Worm (Caenorhabditis elegans) whole organism, L4 larva: ENCODE results near the gene nas-28.

ENCODE experiments used
- D1046.2 ChIP-seq: fragments of 200-800 bp; sonication (Bioruptor generic); IDR thresholded peaks from 2 replicates; pipeline ENCODE4 v1.3.6; 2022; ENCODE audit warnings: missing genetic modification characterization, missing compliant biosample characterization
- F26F4.8 ChIP-seq: fragments of 200-800 bp; sonication (Bioruptor generic); conservative IDR thresholded peaks from 2 replicates; pipeline ENCODE4 v1.3.6; 2022; ENCODE audit warnings: missing genetic modification characterization, missing compliant biosample characterization
- F44E2.7 ChIP-seq: fragments of 200-800 bp; sonication (Bioruptor generic); IDR thresholded peaks from 2 replicates; pipeline ENCODE4 v2.1.2; 2022; ENCODE audit warnings: missing genetic modification characterization, missing compliant biosample characterization
- T20F7.1 ChIP-seq: fragments of 200-800 bp; sonication (Bioruptor generic); optimal IDR thresholded peaks from 2 replicates; lab custom pipeline; 2018; ENCODE audit warnings: mild to moderate bottlenecking, missing genetic modification characterization, missing compliant biosample characterization
- Y105C5A.15 ChIP-seq: fragments of 200-800 bp; sonication (Bioruptor generic); IDR thresholded peaks from 2 replicates; pipeline ENCODE4 v1.3.6; 2022; ENCODE audit warnings: missing genetic modification characterization, missing compliant biosample characterization
- Y48G9A.11 ChIP-seq: fragments of 200-800 bp; sonication (Bioruptor generic); IDR thresholded peaks from 2 replicates; pipeline ENCODE4 v1.3.6; 2022; ENCODE audit warnings: missing genetic modification reagents, missing genetic modification characterization, missing compliant biosample characterization
- ama-1 ChIP-seq: fragments of 150-350 bp; optimal IDR thresholded peaks from 2 replicates; lab custom pipeline; 2014; ENCODE audit warnings: inconsistent platforms, mixed read lengths
- arid-1 ChIP-seq: fragments of 200-800 bp; sonication (Bioruptor generic); conservative IDR thresholded peaks from 2 replicates; pipeline ENCODE4 v1.3.6; 2022; ENCODE audit warnings: missing genetic modification reagents, missing genetic modification characterization, missing compliant biosample characterization
- attf-4 ChIP-seq: sonication (generic microtip); optimal IDR thresholded peaks from 3 replicates; lab custom pipeline; 2017; ENCODE audit warnings: missing biosample characterization, missing genetic modification characterization
- ceh-20 ChIP-seq: fragments of 200-800 bp; sonication (Bioruptor generic); IDR thresholded peaks from 2 replicates; pipeline ENCODE4 v1.3.6; 2022; ENCODE audit warnings: missing genetic modification reagents, missing genetic modification characterization, missing compliant biosample characterization
- ceh-28 ChIP-seq: fragments of 150-350 bp; optimal IDR thresholded peaks from 2 replicates; lab custom pipeline; 2014; ENCODE audit warnings: missing biosample characterization, missing genetic modification reagents, missing genetic modification characterization
- ceh-44 ChIP-seq: fragments of 200-800 bp; sonication (Bioruptor generic); IDR thresholded peaks from 2 replicates; pipeline ENCODE4 v1.3.6; 2022; ENCODE audit warnings: missing genetic modification reagents, missing genetic modification characterization, missing compliant biosample characterization
- ceh-82 ChIP-seq: sonication (generic microtip); optimal IDR thresholded peaks from 2 replicates; lab custom pipeline; 2017; ENCODE audit warnings: missing biosample characterization, missing genetic modification characterization
- ces-1 ChIP-seq: fragments of 150-350 bp; sonication (generic microtip); optimal IDR thresholded peaks from 4 replicates; lab custom pipeline; 2014; ENCODE audit warnings: missing biosample characterization, missing genetic modification reagents, missing genetic modification characterization
- dmd-9 ChIP-seq: fragments of 200-800 bp; sonication (Bioruptor generic); IDR thresholded peaks from 2 replicates; pipeline ENCODE4 v1.3.6; 2022; ENCODE audit warnings: missing genetic modification reagents, missing genetic modification characterization, missing compliant biosample characterization
- dpl-1 ChIP-seq: fragments of 150-350 bp; optimal IDR thresholded peaks from 2 replicates; lab custom pipeline; 2014; ENCODE audit warnings: missing biosample characterization, missing genetic modification reagents, missing genetic modification characterization
- dve-1 ChIP-seq: sonication (generic microtip); optimal IDR thresholded peaks from 2 replicates; lab custom pipeline; 2017; ENCODE audit warnings: antibody characterized with exemption, mild to moderate bottlenecking, missing genetic modification characterization, missing compliant biosample characterization; ENCODE audit not compliant: insufficient read depth
- egl-27 ChIP-seq: sonication (generic microtip); optimal IDR thresholded peaks from 3 replicates; lab custom pipeline; 2017; ENCODE audit warnings: missing biosample characterization, missing genetic modification reagents, missing genetic modification characterization
- egl-43 ChIP-seq: fragments of 200-800 bp; sonication (Bioruptor generic); IDR thresholded peaks from 2 replicates; pipeline ENCODE4 v1.3.6; 2022; ENCODE audit warnings: missing genetic modification reagents, missing genetic modification characterization, missing compliant biosample characterization
- fkh-10 ChIP-seq: fragments of 150-350 bp; optimal IDR thresholded peaks from 2 replicates; lab custom pipeline; 2014; ENCODE audit warnings: missing biosample characterization, missing genetic modification reagents, missing genetic modification characterization
- hif-1 ChIP-seq, 2 experiments: sonication (generic microtip); optimal IDR thresholded peaks; 2 replicates each; lab custom pipeline; 2016 to 2017; ENCODE audit warnings: missing compliant biosample characterization in 2 of 2, missing genetic modification characterization in 2 of 2, missing genetic modification reagents in 2 of 2, missing genotype in 2 of 2, mild to moderate bottlenecking in 1 of 2
- hlh-11 ChIP-seq: fragments of 200-800 bp; sonication (Bioruptor generic); optimal IDR thresholded peaks from 2 replicates; lab custom pipeline; 2018; ENCODE audit warnings: mild to moderate bottlenecking, missing genetic modification characterization, missing compliant biosample characterization
- jun-1 ChIP-seq: fragments of 150-350 bp; optimal IDR thresholded peaks from 2 replicates; lab custom pipeline; 2014; ENCODE audit warnings: missing biosample characterization, missing genetic modification reagents, missing genetic modification characterization
- lin-1 ChIP-seq: fragments of 200-800 bp; sonication (Bioruptor generic); IDR thresholded peaks from 2 replicates; pipeline ENCODE4 v1.3.6; 2022; ENCODE audit warnings: missing genetic modification reagents, missing genetic modification characterization, missing compliant biosample characterization
- lin-15B ChIP-seq: fragments of 150-350 bp; sonication (generic microtip); optimal IDR thresholded peaks from 3 replicates; lab custom pipeline; 2014; ENCODE audit warnings: missing biosample characterization, missing genetic modification characterization
- lin-29 ChIP-seq: fragments of 200-800 bp; sonication (Bioruptor generic); IDR thresholded peaks from 2 replicates; pipeline ENCODE4 v1.3.6; 2022; ENCODE audit warnings: missing genetic modification reagents, missing genetic modification characterization, missing compliant biosample characterization
- lin-38 ChIP-seq: fragments of 200-800 bp; sonication (Bioruptor generic); IDR thresholded peaks from 2 replicates; pipeline ENCODE4 v1.3.6; 2022; ENCODE audit warnings: missing genetic modification reagents, missing genetic modification characterization, missing compliant biosample characterization
- lin-39 ChIP-seq: fragments of 150-350 bp; optimal IDR thresholded peaks from 2 replicates; lab custom pipeline; 2014; ENCODE audit warnings: missing biosample characterization, missing genetic modification reagents, missing genetic modification characterization
- lir-3 ChIP-seq: sonication (generic microtip); optimal IDR thresholded peaks from 2 replicates; lab custom pipeline; 2016; ENCODE audit warnings: mild to moderate bottlenecking, missing genetic modification characterization, missing compliant biosample characterization
- madf-5 ChIP-seq, 2 experiments: fragments of 200-800 bp; sonication (Bioruptor generic); IDR thresholded peaks; 2 replicates each; pipeline ENCODE4 v1.3.6; 2022; ENCODE audit warnings: missing compliant biosample characterization in 2 of 2, missing genetic modification characterization in 2 of 2
- madf-9 ChIP-seq: fragments of 200-800 bp; sonication (Bioruptor generic); conservative IDR thresholded peaks from 2 replicates; pipeline ENCODE4 v1.3.6; 2022; ENCODE audit warnings: missing genetic modification reagents, missing genetic modification characterization, missing compliant biosample characterization
- mdl-1 ChIP-seq, 2 experiments: fragments of 150-350 bp in 1 of 2; sonication (generic microtip) in 1 of 2; optimal IDR thresholded peaks; 2 replicates each; lab custom pipeline; 2014 to 2017; ENCODE audit warnings: missing biosample characterization in 2 of 2, missing genetic modification characterization in 2 of 2
- mep-1 ChIP-seq: fragments of 150-350 bp; sonication (generic microtip); optimal IDR thresholded peaks from 3 replicates; lab custom pipeline; 2014; ENCODE audit warnings: missing biosample characterization, missing genetic modification characterization
- nhr-10 ChIP-seq: fragments of 150-350 bp; optimal IDR thresholded peaks from 2 replicates; lab custom pipeline; 2014; ENCODE audit warnings: missing biosample characterization, missing genetic modification characterization
- nhr-102 ChIP-seq: sonication (generic microtip); optimal IDR thresholded peaks from 2 replicates; lab custom pipeline; 2016; ENCODE audit warnings: mild to moderate bottlenecking, missing genetic modification characterization, moderate library complexity, missing compliant biosample characterization
- nhr-25 ChIP-seq: sonication (generic microtip); optimal IDR thresholded peaks from 2 replicates; lab custom pipeline; 2017; ENCODE audit warnings: missing genetic modification characterization, mild to moderate bottlenecking, missing compliant biosample characterization, antibody characterized with exemption, moderate library complexity, borderline replicate concordance; ENCODE audit not compliant: insufficient read depth
- nhr-41 ChIP-seq: fragments of 200-800 bp; sonication (Bioruptor generic); IDR thresholded peaks from 2 replicates; pipeline ENCODE4 v1.3.6; 2022; ENCODE audit warnings: missing genetic modification reagents, missing genetic modification characterization, missing compliant biosample characterization
- nhr-77 ChIP-seq: fragments of 150-350 bp; optimal IDR thresholded peaks from 2 replicates; lab custom pipeline; 2014; ENCODE audit warnings: missing biosample characterization, missing genetic modification characterization
- pha-4 ChIP-seq, 2 experiments: fragments of 150-350 bp in 1 of 2; fragments of 200-800 bp in 1 of 2; sonication (Bioruptor generic) in 1 of 2; IDR thresholded peaks in 1 of 2; optimal IDR thresholded peaks in 1 of 2; 2 replicates each; pipeline versions ENCODE4 v1.3.6 to Lab custom; 2014 to 2022; ENCODE audit warnings: missing genetic modification characterization in 2 of 2, missing genetic modification reagents in 2 of 2, missing biosample characterization in 1 of 2, missing compliant biosample characterization in 1 of 2
- php-3 ChIP-seq: fragments of 200-800 bp; sonication (Bioruptor generic); IDR thresholded peaks from 2 replicates; pipeline ENCODE4 v1.3.6; 2022; ENCODE audit warnings: missing genetic modification reagents, missing genetic modification characterization, missing compliant biosample characterization
- saeg-2 ChIP-seq: fragments of 200-800 bp; sonication (Bioruptor generic); IDR thresholded peaks from 2 replicates; pipeline ENCODE4 v1.3.6; 2022; ENCODE audit warnings: missing genetic modification reagents, missing genetic modification characterization, missing compliant biosample characterization
- set-16 ChIP-seq: fragments of 200-800 bp; sonication (Bioruptor generic); IDR thresholded peaks from 2 replicates; pipeline ENCODE4 v1.3.6; 2022; ENCODE audit warnings: missing genetic modification reagents, missing genetic modification characterization, missing compliant biosample characterization
- snpc-1.2 ChIP-seq: fragments of 200-800 bp; sonication (Bioruptor generic); IDR thresholded peaks from 2 replicates; pipeline ENCODE4 v1.3.6; 2022; ENCODE audit warnings: missing genetic modification reagents, missing genetic modification characterization, missing compliant biosample characterization
- snpc-4 ChIP-seq: fragments of 150-350 bp; optimal IDR thresholded peaks from 2 replicates; lab custom pipeline; 2014; ENCODE audit warnings: missing biosample characterization, missing genetic modification characterization
- tra-1 ChIP-seq: fragments of 200-800 bp; sonication (Bioruptor generic); IDR thresholded peaks from 2 replicates; pipeline ENCODE4 v1.3.6; 2022; ENCODE audit warnings: missing genetic modification reagents, missing genetic modification characterization, missing compliant biosample characterization
- unc-39 ChIP-seq: sonication (generic microtip); optimal IDR thresholded peaks from 2 replicates; lab custom pipeline; 2017; ENCODE audit warnings: missing biosample characterization, missing genetic modification characterization
- zag-1 ChIP-seq: fragments of 150-350 bp; optimal IDR thresholded peaks from 2 replicates; lab custom pipeline; 2014; ENCODE audit warnings: missing biosample characterization, missing genetic modification characterization
- zip-11 ChIP-seq: fragments of 200-800 bp; sonication (Bioruptor generic); IDR thresholded peaks from 2 replicates; pipeline ENCODE4 v1.3.6; 2022; ENCODE audit warnings: missing genetic modification characterization, missing compliant biosample characterization
- zip-2 ChIP-seq: fragments of 150-350 bp; optimal IDR thresholded peaks from 2 replicates; lab custom pipeline; 2014; ENCODE audit warnings: missing biosample characterization, missing genetic modification characterization
- ztf-11 ChIP-seq: fragments of 150-350 bp; optimal IDR thresholded peaks from 2 replicates; lab custom pipeline; 2014; ENCODE audit warnings: missing biosample characterization, missing genetic modification characterization

The nas-28 gene

DNA sequence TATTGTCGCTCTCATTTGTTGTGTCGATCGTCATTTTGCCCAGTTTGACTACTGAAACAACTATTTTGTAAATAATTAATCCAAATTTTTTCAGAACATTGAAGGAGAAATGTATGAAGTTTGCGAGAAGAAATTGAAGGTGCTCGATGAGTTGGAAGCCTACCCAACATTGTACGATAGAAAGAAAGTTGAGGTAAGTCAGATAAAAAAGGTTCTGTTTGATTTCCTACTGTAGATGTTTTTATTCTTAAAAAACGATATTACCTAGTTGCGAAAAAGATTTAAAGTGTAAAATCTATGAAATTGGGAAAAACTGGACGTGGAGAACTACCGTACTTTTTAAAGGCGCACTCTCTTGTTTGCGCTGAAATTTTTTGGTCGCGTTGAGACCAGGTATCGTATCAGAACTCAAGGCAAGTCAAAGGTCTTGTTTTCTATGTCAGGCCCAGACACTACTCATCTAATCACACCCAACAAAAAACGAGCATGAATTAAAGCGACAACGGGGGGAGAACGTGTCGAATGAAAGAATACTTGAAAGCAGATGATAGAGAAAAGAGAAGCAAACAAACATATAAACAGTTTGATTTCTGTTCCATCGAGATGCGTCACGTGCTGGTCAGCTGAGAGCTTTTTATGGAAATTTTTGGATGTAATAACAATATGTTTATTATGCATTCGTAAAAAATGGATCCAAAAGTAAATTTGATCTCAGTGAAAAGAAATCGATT, 14.4 kb downstream of the nas-28 start, which contains the start of gene efk-1 (continued):
- TF ChIP-seq pha-4 (GFP tag; IDR thresholded peaks at IDR 0.05; lab: Robert Waterston, UW) (no peak), pha-4 (tag; optimal IDR thresholded peaks at IDR 0.05; lab: Kevin White, UChicago) (no peak), nhr-102 (tag; lab: Kevin White, UChicago) (no peak), dve-1 (peak; percentile 82), arid-1 (GFP tag; lab: Robert Waterston, UW) (no peak), dmd-9 (GFP tag; lab: Robert Waterston, UW) (no peak), attf-4 (tag; lab: Kevin White, UChicago) (no peak), zip-11 (GFP tag; lab: Robert Waterston, UW) (no peak), ces-1 (GFP tag; lab: Kevin White, UChicago) (no peak), egl-43 (GFP tag; lab: Robert Waterston, UW) (no peak), zip-2 (tag; lab: Kevin White, UChicago) (no peak), F26F4.8 (GFP tag; lab: Robert Waterston, UW) (no peak), T20F7.1 (no peak), ama-1 (peak; percentile 6), tra-1 (GFP tag; lab: Robert Waterston, UW) (no peak), nhr-77 (tag; lab: Kevin White, UChicago) (peak; percentile 53), ceh-28 (no peak), nhr-25 (tag; lab: Kevin White, UChicago) (no peak), hlh-11 (tag; lab: Kevin White, UChicago) (peak; percentile 79), lir-3 (tag; lab: Kevin White, UChicago) (no peak), lin-1 (GFP tag; lab: Robert Waterston, UW) (0 out of 2 replicates have a peak, but pooled peaks have one; percentile 17), jun-1 (no peak), snpc-4 (tag; lab: Kevin White, UChicago) (no peak), mdl-1 (tag; optimal IDR thresholded peaks at IDR 0.05; lab: Kevin White, UChicago) (peak in 1 of 2 experiments; percentile 37), lin-38 (GFP tag; lab: Robert Waterston, UW) (no peak), ceh-44 (no peak), Y48G9A.11 (no peak), zag-1 (tag; lab: Kevin White, UChicago) (no peak), php-3 (no peak), madf-9 (no peak), snpc-1.2 (GFP tag; lab: Robert Waterston, UW) (no peak), set-16 (GFP tag; lab: Robert Waterston, UW) (no peak), lin-29 (GFP tag; lab: Robert Waterston, UW) (no peak), saeg-2 (GFP tag; lab: Robert Waterston, UW) (no peak), D1046.2 (no peak), egl-27 (tag; lab: Kevin White, UChicago) (no peak), dpl-1 (GFP tag; lab: Kevin White, UChicago) (no peak), F44E2.7 (GFP tag; lab: Robert Waterston, UW) (no peak), lin-15B (tag; lab: Kevin White, UChicago) (no peak), unc-39 (no peak), nhr-41 (GFP tag; lab: Robert Waterston, UW) (no peak), fkh-10 (GFP tag; lab: Kevin White, UChicago) (no peak), ceh-20 (GFP tag; lab: Robert Waterston, UW) (no peak), ztf-11 (tag; lab: Kevin White, UChicago) (no peak), lin-39 (tag; lab: Kevin White, UChicago) (no peak), Y105C5A.15 (no peak), madf-5 (GFP tag; IDR thresholded peaks at IDR 0.05; lab: Robert Waterston, UW) (no peak), hif-1 (tag; optimal IDR thresholded peaks at IDR 0.05; lab: Kevin White, UChicago) (peak; percentile 56 to 97), nhr-10 (tag; lab: Kevin White, UChicago) (no peak), mep-1 (tag; lab: Kevin White, UChicago) (peak; percentile 20), ceh-82 (tag; lab: Kevin White, UChicago) (no peak)
